Fruit fly (Drosophila melanogaster): ENCODE results near the gene Mettl4.

The Mettl4 gene

dm6 chr3R:16617650-16618049 is 33.3 kb downstream of the Mettl4 start, which contains the start of gene CG17560:
TSS of gene CG17560 (plus strand) at chr3R:16617950.
- TF ChIP-seq Myc (optimal IDR thresholded peaks at IDR 0.05): no peak
- TF ChIP-seq ttk (optimal IDR thresholded peaks at IDR 0.05): no peak
- TF ChIP-seq insv (optimal IDR thresholded peaks at IDR 0.05): no peak
- TF ChIP-seq psq (optimal IDR thresholded peaks at IDR 0.05): no peak
- TF ChIP-seq Sin3A (optimal IDR thresholded peaks at IDR 0.05): no peak
- no peak for TF ChIP-seq h (optimal IDR thresholded peaks at IDR 0.05)

DNA sequence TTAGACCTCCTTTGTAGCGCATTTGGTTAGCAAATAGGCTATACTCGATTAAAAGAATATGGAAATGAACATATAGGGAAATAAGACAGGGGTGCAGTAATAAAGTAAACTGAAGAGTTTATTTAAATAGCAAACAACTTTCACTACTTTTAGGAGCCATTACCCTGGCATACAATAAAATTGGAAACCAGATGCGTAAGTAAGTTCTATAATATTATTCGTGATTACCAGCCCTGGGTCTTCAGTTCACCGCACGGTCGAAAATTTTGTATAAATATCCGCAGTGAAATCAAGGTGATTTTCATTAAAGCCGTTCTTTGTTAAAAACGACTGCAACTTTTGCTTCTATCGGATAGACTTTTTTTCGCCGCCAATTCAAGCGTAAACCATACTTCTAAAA is 35.9 kb downstream of the Mettl4 start, which contains the start of gene CG17562:
TSS of gene CG17562 (plus strand) at position 301 of the 400 bp plus-strand sequence.
- TF ChIP-seq ttk (optimal IDR thresholded peaks at IDR 0.05) (no peak), Sin3A (optimal IDR thresholded peaks at IDR 0.05) (no peak), h (optimal IDR thresholded peaks at IDR 0.05) (no peak), psq (optimal IDR thresholded peaks at IDR 0.05) (no peak), Myc (optimal IDR thresholded peaks at IDR 0.05) (no peak), insv (optimal IDR thresholded peaks at IDR 0.05) (no peak)

- TF ChIP-seq Myc (optimal IDR thresholded peaks at IDR 0.05) (no peak), Sin3A (optimal IDR thresholded peaks at IDR 0.05) (no peak), ttk (optimal IDR thresholded peaks at IDR 0.05) (no peak), insv (optimal IDR thresholded peaks at IDR 0.05) (no peak), psq (optimal IDR thresholded peaks at IDR 0.05) (no peak), h (optimal IDR thresholded peaks at IDR 0.05) (no peak)
Measured at dm6 chr3R:16614241-16614640, 36.7 kb downstream of the Mettl4 start, which contains the start of gene CG10340. TSS of gene CG10340 (minus strand) at chr3R:16614391.

DNA sequence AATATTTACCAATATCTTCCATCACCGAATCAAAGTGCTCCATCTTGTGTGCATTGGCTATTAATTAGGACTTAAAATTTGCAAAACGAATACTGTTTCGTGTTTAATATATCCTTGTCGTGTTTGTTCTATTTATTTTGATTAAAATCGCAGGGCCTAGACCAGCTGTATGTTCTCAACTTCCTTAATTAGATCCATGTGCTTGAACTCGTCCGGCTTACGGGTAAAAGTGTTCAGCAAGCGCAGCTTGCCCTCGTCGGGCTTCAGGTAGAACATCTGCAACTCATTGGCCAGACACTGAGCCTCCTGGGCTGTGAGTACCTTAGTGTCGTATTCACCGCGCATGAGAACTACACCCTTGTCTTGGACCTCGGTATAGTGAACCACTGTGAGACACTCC is 37.7 kb downstream of the Mettl4 start, which contains the start of gene CG12783:
TSS of gene CG12783 (minus strand) at position 101 of the 400 bp plus-strand sequence.
- TF ChIP-seq insv (optimal IDR thresholded peaks at IDR 0.05) (no peak), Sin3A (optimal IDR thresholded peaks at IDR 0.05) (no peak), h (optimal IDR thresholded peaks at IDR 0.05) (no peak), Myc (optimal IDR thresholded peaks at IDR 0.05) (no peak), psq (optimal IDR thresholded peaks at IDR 0.05) (no peak), ttk (optimal IDR thresholded peaks at IDR 0.05) (no peak)

dm6 chr3R:16611240-16611639 is 39.7 kb downstream of the Mettl4 start:
- TF ChIP-seq Sin3A (optimal IDR thresholded peaks at IDR 0.05): no peak
- TF ChIP-seq ttk (optimal IDR thresholded peaks at IDR 0.05): no peak
- TF ChIP-seq insv (optimal IDR thresholded peaks at IDR 0.05): no peak
- TF ChIP-seq h (optimal IDR thresholded peaks at IDR 0.05): no peak
- no peak for TF ChIP-seq psq (optimal IDR thresholded peaks at IDR 0.05)
- TF ChIP-seq Myc (optimal IDR thresholded peaks at IDR 0.05): no peak

DNA sequence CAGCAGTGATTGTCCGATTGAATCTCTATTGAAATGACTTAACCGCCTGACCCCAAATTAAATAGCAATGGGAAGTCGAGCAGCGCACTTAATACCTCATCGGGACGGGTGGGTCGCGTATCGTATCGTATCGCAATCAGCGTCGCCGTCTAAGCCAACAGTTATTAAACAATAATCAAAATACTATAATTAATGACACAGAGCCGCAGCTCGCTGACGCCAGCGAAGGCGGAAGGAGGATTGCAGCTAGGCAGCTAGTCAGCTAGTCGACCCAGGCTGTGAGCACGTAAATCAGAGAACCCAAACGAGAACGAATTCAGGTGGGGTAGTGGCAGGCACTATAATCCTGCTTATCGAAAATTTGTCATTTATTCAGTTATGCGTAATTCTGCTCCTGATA is 42.0 kb downstream of the Mettl4 start, which contains the start of gene NPF:
TSS of gene NPF (plus strand) at position 301 of the 400 bp plus-strand sequence.
- TF ChIP-seq insv (optimal IDR thresholded peaks at IDR 0.05) (no peak), ttk (optimal IDR thresholded peaks at IDR 0.05) (no peak), psq (optimal IDR thresholded peaks at IDR 0.05) (no peak), Myc (optimal IDR thresholded peaks at IDR 0.05) (no peak), Sin3A (optimal IDR thresholded peaks at IDR 0.05) (no peak), h (optimal IDR thresholded peaks at IDR 0.05) (no peak)

- TF ChIP-seq insv (optimal IDR thresholded peaks at IDR 0.05): no peak
- TF ChIP-seq Sin3A (optimal IDR thresholded peaks at IDR 0.05): no peak
Measured at dm6 chr3R:16605929-16606328, 45.0 kb downstream of the Mettl4 start.

dm6 chr3R:16604715-16605114 is 46.2 kb downstream of the Mettl4 start, which contains the start of gene CG10345:
TSS of gene CG10345 (minus strand) at chr3R:16604861.
- TF ChIP-seq insv (optimal IDR thresholded peaks at IDR 0.05) (no peak), ttk (optimal IDR thresholded peaks at IDR 0.05) (no peak), h (optimal IDR thresholded peaks at IDR 0.05) (no peak), Myc (optimal IDR thresholded peaks at IDR 0.05) (no peak), Sin3A (optimal IDR thresholded peaks at IDR 0.05) (no peak), psq (optimal IDR thresholded peaks at IDR 0.05) (no peak)

DNA sequence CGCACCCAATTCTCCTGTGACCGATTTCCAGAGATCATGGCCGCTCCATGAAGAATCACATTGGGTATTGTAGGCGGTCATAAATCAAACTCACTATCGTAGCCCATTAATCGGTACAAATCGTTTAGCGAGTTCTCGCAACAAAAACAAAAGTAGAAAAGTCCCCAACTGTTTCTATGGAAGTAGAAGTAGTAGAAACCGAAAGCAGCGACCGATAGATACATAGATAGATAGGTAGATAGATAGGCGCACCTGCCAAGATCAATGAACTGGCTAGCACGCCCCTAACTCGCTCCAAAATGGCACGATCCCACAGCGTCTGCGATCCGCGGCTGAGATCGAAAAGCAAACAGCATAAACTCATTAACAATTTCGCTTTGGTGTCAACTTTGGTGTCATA is 50.2 kb downstream of the Mettl4 start:
- TF ChIP-seq insv (optimal IDR thresholded peaks at IDR 0.05): no peak
- no peak for TF ChIP-seq Myc (optimal IDR thresholded peaks at IDR 0.05)
- no peak for TF ChIP-seq ttk (optimal IDR thresholded peaks at IDR 0.05)
- TF ChIP-seq h (optimal IDR thresholded peaks at IDR 0.05): no peak
- no peak for TF ChIP-seq psq (optimal IDR thresholded peaks at IDR 0.05)
- TF ChIP-seq Sin3A (optimal IDR thresholded peaks at IDR 0.05): no peak
